Worm (Caenorhabditis elegans): Measurements from ENCODE around the gene C13F10.8.

DNA sequence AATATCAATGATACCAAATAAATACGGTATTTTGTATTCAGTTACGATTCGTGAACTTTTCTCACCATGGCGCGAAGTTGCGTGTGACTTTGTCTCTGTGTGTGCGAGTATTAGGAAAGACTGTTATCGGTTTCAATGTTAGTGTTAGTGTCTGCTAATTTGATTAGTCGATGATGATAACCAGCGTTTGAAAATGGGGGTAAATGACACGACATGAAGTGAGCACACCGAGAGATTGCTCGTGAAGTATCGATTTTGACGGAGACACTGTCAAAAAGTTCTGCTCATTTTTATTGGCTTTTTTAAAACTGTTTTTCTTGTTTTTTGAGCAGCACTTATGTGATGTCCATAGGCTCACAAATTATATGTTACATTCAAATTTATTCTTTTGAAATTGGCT is 22.4 kb downstream of the C13F10.8 start:
- no peak for TF ChIP-seq sptf-1 (tag; optimal IDR thresholded peaks at IDR 0.05)
- TF ChIP-seq nhr-12 (tag; optimal IDR thresholded peaks at IDR 0.05), result no peak
- no peak for TF ChIP-seq pha-4 (tag; optimal IDR thresholded peaks at IDR 0.05)
- TF ChIP-seq tbx-8 (GFP tag; optimal IDR thresholded peaks at IDR 0.05), result no peak
